Worm (Caenorhabditis elegans): ENCODE data around the gene ZK662.6.

The ZK662.6 gene

ce11 chrX:15693466-15693865 lies 25.0 kb upstream of the ZK662.6 start:
- TF ChIP-seq lsy-12 (tag; optimal IDR thresholded peaks at IDR 0.05) = no peak
- no peak for TF ChIP-seq ztf-4 (tag; optimal IDR thresholded peaks at IDR 0.05)
- TF ChIP-seq elt-2 (tag; optimal IDR thresholded peaks at IDR 0.05) = no peak
- TF ChIP-seq nhr-77 (tag; optimal IDR thresholded peaks at IDR 0.05) = no peak

ce11 chrX:15696400-15696799 lies 22.0 kb upstream of the ZK662.6 start, which contains the start of gene ZK662.2:
Gene ZK662.2 (plus strand): TSS chrX:15696700.
- peak; percentile 39 for TF ChIP-seq pha-4 (tag; optimal IDR thresholded peaks at IDR 0.05)
- TF ChIP-seq nhr-11 (tag; optimal IDR thresholded peaks at IDR 0.05) = no peak
- TF ChIP-seq sea-2 (GFP tag; optimal IDR thresholded peaks at IDR 0.05) = no peak

- peak; percentile 10 for TF ChIP-seq elt-1 (tag; optimal IDR thresholded peaks at IDR 0.05)
- no peak for TF ChIP-seq nhr-11 (tag; optimal IDR thresholded peaks at IDR 0.05)
- peak; percentile 50 for TF ChIP-seq pha-4 (tag; optimal IDR thresholded peaks at IDR 0.05)
- no peak for TF ChIP-seq hmg-11 (tag; optimal IDR thresholded peaks at IDR 0.05)
- no peak for TF ChIP-seq elt-3 (tag; optimal IDR thresholded peaks at IDR 0.05)
- TF ChIP-seq mml-1 (tag; optimal IDR thresholded peaks at IDR 0.05) = no peak
- TF ChIP-seq pqm-1 (tag; optimal IDR thresholded peaks at IDR 0.05) = peak; percentile 48
- peak; percentile 29 for TF ChIP-seq nhr-23 (tag; optimal IDR thresholded peaks at IDR 0.05)
- peak; percentile 9 for TF ChIP-seq ceh-28 (tag; optimal IDR thresholded peaks at IDR 0.05)
- TF ChIP-seq elt-2 (tag; optimal IDR thresholded peaks at IDR 0.05) = peak; percentile 77
- TF ChIP-seq nfya-1 (tag; optimal IDR thresholded peaks at IDR 0.05; ENCODE audit: insufficient read depth) = no peak
These were observed 18.2 kb upstream of the ZK662.6 start for ce11 chrX:15700220-15700619.

- TF ChIP-seq lin-15B (tag; optimal IDR thresholded peaks at IDR 0.05) (no peak), ceh-28 (tag; optimal IDR thresholded peaks at IDR 0.05) (peak; percentile 33), daf-12 (tag; optimal IDR thresholded peaks at IDR 0.05) (no peak), sea-2 (GFP tag; optimal IDR thresholded peaks at IDR 0.05) (no peak), pqm-1 (tag; optimal IDR thresholded peaks at IDR 0.05) (peak; percentile 68), mdl-1 (tag; optimal IDR thresholded peaks at IDR 0.05) (peak; percentile 8), elt-3 (tag; optimal IDR thresholded peaks at IDR 0.05) (peak in 1 of 3 experiments; percentile 30), lsy-12 (tag; optimal IDR thresholded peaks at IDR 0.05) (peak; percentile 9), nhr-23 (tag; optimal IDR thresholded peaks at IDR 0.05) (peak; percentile 75), nhr-25 (tag; optimal IDR thresholded peaks at IDR 0.05) (peak; percentile 12), jun-1 (tag; optimal IDR thresholded peaks at IDR 0.05) (peak; percentile 64), elt-1 (tag; optimal IDR thresholded peaks at IDR 0.05) (peak; percentile 3), nfya-1 (tag; optimal IDR thresholded peaks at IDR 0.05; ENCODE audit: insufficient read depth) (peak; percentile 32), pha-4 (tag; optimal IDR thresholded peaks at IDR 0.05) (peak; percentile 51), elt-2 (tag; optimal IDR thresholded peaks at IDR 0.05) (peak; percentile 83), lin-39 (tag; optimal IDR thresholded peaks at IDR 0.05) (no peak), ceh-9 (tag; optimal IDR thresholded peaks at IDR 0.05) (no peak), unc-39 (tag; optimal IDR thresholded peaks at IDR 0.05) (no peak), egl-5 (tag; optimal IDR thresholded peaks at IDR 0.05) (peak; percentile 47), zag-1 (tag; optimal IDR thresholded peaks at IDR 0.05) (no peak)
These were observed 13.8 kb upstream of the ZK662.6 start for ce11 chrX:15704579-15705110.

ce11 chrX:15706108-15706676 lies 12.2 kb upstream of the ZK662.6 start:
- TF ChIP-seq pqm-1 (tag; optimal IDR thresholded peaks at IDR 0.05) (no peak), nhr-23 (tag; optimal IDR thresholded peaks at IDR 0.05) (peak; percentile 62), elt-2 (tag; optimal IDR thresholded peaks at IDR 0.05) (no peak), egl-5 (tag; optimal IDR thresholded peaks at IDR 0.05) (no peak), fos-1 (tag; optimal IDR thresholded peaks at IDR 0.05) (no peak), nhr-237 (tag; optimal IDR thresholded peaks at IDR 0.05) (no peak), nhr-43 (tag; optimal IDR thresholded peaks at IDR 0.05; ENCODE audit: poor library complexity, severe bottlenecking) (peak; percentile 78), nhr-25 (tag; optimal IDR thresholded peaks at IDR 0.05) (peak; percentile 49), lin-39 (tag; optimal IDR thresholded peaks at IDR 0.05) (no peak)

- peak; percentile 65 for TF ChIP-seq egl-5 (tag; optimal IDR thresholded peaks at IDR 0.05)
- no peak for TF ChIP-seq nhr-67 (tag; optimal IDR thresholded peaks at IDR 0.05)
- TF ChIP-seq ceh-82 (tag; optimal IDR thresholded peaks at IDR 0.05) = no peak
- TF ChIP-seq mdl-1 (tag; optimal IDR thresholded peaks at IDR 0.05) = peak; percentile 88
- peak; percentile 47 for TF ChIP-seq R02D3.7 (tag; optimal IDR thresholded peaks at IDR 0.05)
- TF ChIP-seq eor-1 (tag; optimal IDR thresholded peaks at IDR 0.05) = no peak
- peak; percentile 83 for TF ChIP-seq fkh-10 (GFP tag; optimal IDR thresholded peaks at IDR 0.05)
- no peak for TF ChIP-seq ztf-11 (tag; optimal IDR thresholded peaks at IDR 0.05)
- peak; percentile 86 for TF ChIP-seq nfya-1 (tag; optimal IDR thresholded peaks at IDR 0.05; ENCODE audit: insufficient read depth)
- TF ChIP-seq ZK546.5 (tag; optimal IDR thresholded peaks at IDR 0.05) = no peak
- no peak for TF ChIP-seq ceh-9 (tag; optimal IDR thresholded peaks at IDR 0.05)
- no peak for TF ChIP-seq ztf-4 (tag; optimal IDR thresholded peaks at IDR 0.05)
- TF ChIP-seq nhr-237 (tag; optimal IDR thresholded peaks at IDR 0.05) = no peak
- peak; percentile 93 for TF ChIP-seq egl-27 (tag; optimal IDR thresholded peaks at IDR 0.05)
- peak; percentile 59 for TF ChIP-seq pqm-1 (tag; optimal IDR thresholded peaks at IDR 0.05)
- no peak for TF ChIP-seq fkh-2 (tag; optimal IDR thresholded peaks at IDR 0.05)
- peak; percentile 61 for TF ChIP-seq elt-2 (tag; optimal IDR thresholded peaks at IDR 0.05)
- no peak for TF ChIP-seq nhr-76 (tag; optimal IDR thresholded peaks at IDR 0.05)
- TF ChIP-seq nhr-23 (tag; optimal IDR thresholded peaks at IDR 0.05) = peak; percentile 77
- TF ChIP-seq mml-1 (tag; optimal IDR thresholded peaks at IDR 0.05) = no peak
- peak; percentile 55 for TF ChIP-seq nhr-43 (tag; optimal IDR thresholded peaks at IDR 0.05; ENCODE audit: poor library complexity, severe bottlenecking)
- peak; percentile 97 for TF ChIP-seq lin-39 (tag; optimal IDR thresholded peaks at IDR 0.05)
These were observed 11.0 kb upstream of the ZK662.6 start for ce11 chrX:15707366-15707892.
